Fruit fly (Drosophila melanogaster) whole organism, prepupa: Measurements from ENCODE around the gene eIF3d1.
A peak's percentile ranks its signal among the peaks of the same experiment; 100 is the strongest.

Experiments used
- Blimp-1 ChIP-seq: fragments of 200-800 bp; sonication (Bioruptor generic); optimal IDR thresholded peaks from 3 replicates; lab custom pipeline; 2017; ENCODE audit warnings: missing biosample characterization, missing genetic modification characterization, mild to moderate bottlenecking, moderate library complexity, missing genetic modification reagents
- CG10631 ChIP-seq: fragments of 200-800 bp; sonication (Bioruptor generic); optimal IDR thresholded peaks from 2 replicates; lab custom pipeline; 2016; ENCODE audit warnings: missing biosample characterization, missing genetic modification characterization
- CG10669 ChIP-seq: fragments of 200-800 bp; sonication (Bioruptor generic); optimal IDR thresholded peaks from 3 replicates; lab custom pipeline; 2018; ENCODE audit warnings: missing biosample characterization, mild to moderate bottlenecking, missing genetic modification characterization, moderate library complexity
- CG11294 ChIP-seq: fragments of 200-800 bp; sonication (Bioruptor generic); IDR thresholded peaks from 2 replicates; pipeline ENCODE4 v1.3.6; 2022; ENCODE audit warnings: missing biosample characterization, missing genetic modification characterization
- CG11762 ChIP-seq: fragments of 200-800 bp; sonication (Bioruptor generic); optimal IDR thresholded peaks from 3 replicates; lab custom pipeline; 2016; ENCODE audit warnings: missing biosample characterization, missing genetic modification characterization; ENCODE audit not compliant: insufficient read depth
- CG11902 ChIP-seq: fragments of 200-800 bp; sonication (Bioruptor generic); optimal IDR thresholded peaks from 3 replicates; lab custom pipeline; 2016; ENCODE audit warnings: missing biosample characterization, missing genetic modification characterization
- CG15336 ChIP-seq: fragments of 200-800 bp; sonication (Bioruptor generic); IDR thresholded peaks from 2 replicates; pipeline ENCODE4 v1.3.6; 2022; ENCODE audit warnings: missing biosample characterization, missing genetic modification characterization
- CG1621 ChIP-seq: fragments of 200-800 bp; sonication (Bioruptor generic); optimal IDR thresholded peaks from 3 replicates; lab custom pipeline; 2018; ENCODE audit warnings: missing biosample characterization, mild to moderate bottlenecking, missing genetic modification characterization
- CG16779 ChIP-seq: fragments of 200-800 bp; sonication (Bioruptor generic); optimal IDR thresholded peaks from 3 replicates; lab custom pipeline; 2017; ENCODE audit warnings: missing biosample characterization, mild to moderate bottlenecking, missing genetic modification characterization
- CG3032 ChIP-seq: fragments of 200-800 bp; optimal IDR thresholded peaks from 2 replicates; lab custom pipeline; 2019; ENCODE audit warnings: missing biosample characterization, mild to moderate bottlenecking, missing genetic modification characterization, moderate library complexity
- CG31627 ChIP-seq: fragments of 200-800 bp; sonication (Bioruptor generic); optimal IDR thresholded peaks from 3 replicates; lab custom pipeline; 2016; ENCODE audit warnings: missing biosample characterization, missing genetic modification characterization
- CG34406 ChIP-seq: fragments of 200-800 bp; sonication (Bioruptor generic); optimal IDR thresholded peaks from 3 replicates; lab custom pipeline; 2016; ENCODE audit warnings: missing biosample characterization, missing genetic modification characterization
- CG3919 ChIP-seq: fragments of 200-800 bp; sonication (Bioruptor generic); optimal IDR thresholded peaks from 3 replicates; lab custom pipeline; 2016; ENCODE audit warnings: missing biosample characterization, missing genetic modification characterization
- CG4318 ChIP-seq: fragments of 200-800 bp; sonication (Bioruptor generic); optimal IDR thresholded peaks from 3 replicates; lab custom pipeline; 2017; ENCODE audit warnings: missing biosample characterization, mild to moderate bottlenecking, missing genetic modification characterization
- CG6163 ChIP-seq: fragments of 200-800 bp; sonication (Bioruptor generic); IDR thresholded peaks from 3 replicates; pipeline ENCODE4 v1.3.6; 2022; ENCODE audit warnings: missing biosample characterization, missing genetic modification characterization
- CG6792 ChIP-seq: fragments of 200-800 bp; sonication (Bioruptor generic); optimal IDR thresholded peaks from 3 replicates; lab custom pipeline; 2016; ENCODE audit warnings: missing biosample characterization, missing genetic modification characterization
- CG7368 ChIP-seq: fragments of 200-800 bp; sonication (Bioruptor generic); optimal IDR thresholded peaks from 3 replicates; lab custom pipeline; 2016; ENCODE audit warnings: missing biosample characterization, missing genetic modification characterization
- CG8319 ChIP-seq: fragments of 200-800 bp; sonication (Bioruptor generic); optimal IDR thresholded peaks from 3 replicates; lab custom pipeline; 2016; ENCODE audit warnings: missing biosample characterization, missing genetic modification characterization
- Eip78C ChIP-seq: fragments of 200-800 bp; sonication (Bioruptor generic); peaks from one replicate; lab custom pipeline; 2016; ENCODE audit warnings: missing biosample characterization, missing genetic modification characterization
- Eip93F ChIP-seq: fragments of 200-800 bp; sonication (Bioruptor generic); optimal IDR thresholded peaks from 2 replicates; lab custom pipeline; 2016; ENCODE audit warnings: missing biosample characterization, mild to moderate bottlenecking, missing genetic modification characterization
- Ets21C ChIP-seq: fragments of 200-800 bp; sonication (Bioruptor generic); optimal IDR thresholded peaks from 3 replicates; lab custom pipeline; 2016; ENCODE audit warnings: missing biosample characterization, missing genetic modification characterization
- Ets96B ChIP-seq: fragments of 200-800 bp; optimal IDR thresholded peaks from 2 replicates; lab custom pipeline; 2019; ENCODE audit warnings: missing biosample characterization, mild to moderate bottlenecking, missing genetic modification characterization, moderate library complexity
- Hr38 ChIP-seq: sonication (Bioruptor generic); optimal IDR thresholded peaks from 2 replicates; lab custom pipeline; 2016; ENCODE audit warnings: missing biosample characterization, missing genetic modification characterization
- Hr39 ChIP-seq: fragments of 200-800 bp; sonication (Bioruptor generic); optimal IDR thresholded peaks from 2 replicates; lab custom pipeline; 2016; ENCODE audit warnings: missing biosample characterization, missing genetic modification characterization
- Hr4 ChIP-seq: fragments of 200-800 bp; sonication (Bioruptor generic); optimal IDR thresholded peaks from 3 replicates; lab custom pipeline; 2016; ENCODE audit warnings: missing biosample characterization, missing genetic modification characterization
- Lpt ChIP-seq: fragments of 200-800 bp; sonication (Bioruptor generic); optimal IDR thresholded peaks from 3 replicates; lab custom pipeline; 2016; ENCODE audit warnings: missing biosample characterization, missing genetic modification characterization
- Met ChIP-seq: fragments of 200-800 bp; sonication (Bioruptor generic); optimal IDR thresholded peaks from 3 replicates; lab custom pipeline; 2016; ENCODE audit warnings: missing biosample characterization, missing genetic modification characterization
- OdsH ChIP-seq: fragments of 200-800 bp; sonication (Bioruptor generic); optimal IDR thresholded peaks from 3 replicates; lab custom pipeline; 2016; ENCODE audit warnings: missing biosample characterization, missing genetic modification characterization
- Smox ChIP-seq: fragments of 200-800 bp; sonication (Bioruptor generic); optimal IDR thresholded peaks from 3 replicates; lab custom pipeline; 2016; ENCODE audit warnings: missing biosample characterization, missing genetic modification characterization
- Sox14 ChIP-seq: fragments of 200-800 bp; sonication (Bioruptor generic); optimal IDR thresholded peaks from 3 replicates; lab custom pipeline; 2016; ENCODE audit warnings: missing biosample characterization, missing genetic modification characterization
- Sox15 ChIP-seq: fragments of 200-800 bp; sonication (Bioruptor generic); optimal IDR thresholded peaks from 3 replicates; lab custom pipeline; 2016; ENCODE audit warnings: missing biosample characterization, missing genetic modification characterization
- achi ChIP-seq: fragments of 200-800 bp; sonication (Bioruptor generic); optimal IDR thresholded peaks from 3 replicates; lab custom pipeline; 2016; ENCODE audit warnings: missing biosample characterization, missing genetic modification characterization
- acj6 ChIP-seq: fragments of 200-800 bp; sonication (Bioruptor generic); optimal IDR thresholded peaks from 3 replicates; lab custom pipeline; 2016; ENCODE audit warnings: missing biosample characterization, missing genetic modification characterization
- cyc ChIP-seq: fragments of 200-800 bp; sonication (Bioruptor generic); optimal IDR thresholded peaks from 3 replicates; lab custom pipeline; 2016; ENCODE audit warnings: missing biosample characterization, missing genetic modification characterization
- dsx ChIP-seq: fragments of 200-800 bp; optimal IDR thresholded peaks from 3 replicates; lab custom pipeline; 2019; ENCODE audit warnings: missing biosample characterization, mild to moderate bottlenecking, missing genetic modification characterization, moderate library complexity; ENCODE audit not compliant: poor library complexity, severe bottlenecking
- eg ChIP-seq: fragments of 200-800 bp; sonication (Bioruptor generic); IDR thresholded peaks from 3 replicates; pipeline ENCODE4 v1.3.6; 2022; ENCODE audit warnings: missing biosample characterization, missing genetic modification characterization
- fd59A ChIP-seq: fragments of 200-800 bp; sonication (Bioruptor generic); optimal IDR thresholded peaks from 2 replicates; lab custom pipeline; 2017; ENCODE audit warnings: missing biosample characterization, mild to moderate bottlenecking, missing genetic modification characterization, missing genetic modification reagents
- fd85E ChIP-seq: fragments of 200-800 bp; sonication (Bioruptor generic); optimal IDR thresholded peaks from 3 replicates; lab custom pipeline; 2016; ENCODE audit warnings: missing biosample characterization, missing genetic modification characterization
- fkh ChIP-seq: fragments of 200-800 bp; sonication (Bioruptor generic); optimal IDR thresholded peaks from 3 replicates; lab custom pipeline; 2017; ENCODE audit warnings: missing biosample characterization, mild to moderate bottlenecking, missing genetic modification characterization, moderate library complexity
- lz ChIP-seq: fragments of 200-800 bp; sonication (Bioruptor generic); optimal IDR thresholded peaks from 3 replicates; lab custom pipeline; 2016; ENCODE audit warnings: missing biosample characterization, missing genetic modification characterization
- net ChIP-seq: fragments of 200-800 bp; sonication (Bioruptor generic); optimal IDR thresholded peaks from 3 replicates; lab custom pipeline; 2016; ENCODE audit warnings: missing biosample characterization, missing genetic modification characterization
- pdm3 ChIP-seq: fragments of 200-800 bp; sonication (Bioruptor generic); optimal IDR thresholded peaks from 3 replicates; lab custom pipeline; 2016; ENCODE audit warnings: missing biosample characterization, missing genetic modification characterization
- salr ChIP-seq, 2 experiments: fragments of 200-800 bp; sonication (Bioruptor generic); optimal IDR thresholded peaks; 3 replicates each; lab custom pipeline; 2016 to 2018; ENCODE audit warnings: missing biosample characterization in 2 of 2, missing genetic modification characterization in 2 of 2, mild to moderate bottlenecking in 1 of 2
- spab ChIP-seq: fragments of 200-800 bp; sonication (Bioruptor generic); optimal IDR thresholded peaks from 2 replicates; lab custom pipeline; 2017; ENCODE audit warnings: missing biosample characterization, mild to moderate bottlenecking, missing genetic modification characterization, missing genetic modification reagents
- svp ChIP-seq: fragments of 200-800 bp; sonication (Bioruptor generic); peaks from one replicate; lab custom pipeline; 2016; ENCODE audit warnings: missing biosample characterization, missing genetic modification characterization
- vri ChIP-seq: fragments of 200-800 bp; sonication (Bioruptor generic); optimal IDR thresholded peaks from 3 replicates; lab custom pipeline; 2016; ENCODE audit warnings: missing biosample characterization, mild to moderate bottlenecking, missing genetic modification characterization

eIF3d1 gene

dm6 chr3R:23722680-23723372, 43.0 kb downstream of the eIF3d1 start, which contains the start of gene CG10365 (continued):
- TF ChIP-seq fd85E (GFP tag; lab: Kevin White, UChicago) (peak; percentile 81), CG34406 (GFP tag; lab: Kevin White, UChicago) (peak; percentile 96), fd59A (GFP tag; lab: Kevin White, UChicago) (peak; percentile 64), Smox (GFP tag; lab: Kevin White, UChicago) (peak; percentile 87), salr (GFP tag; optimal IDR thresholded peaks at IDR 0.05; lab: Kevin White, UChicago) (peak in 1 of 2 experiments; percentile 94), Eip78C (GFP tag; lab: Kevin White, UChicago) (peak; percentile 98), CG16779 (peak; percentile 67), fkh (GFP tag; lab: Kevin White, UChicago) (no peak), pdm3 (GFP tag; lab: Kevin White, UChicago) (peak; percentile 79), CG3919 (GFP tag; lab: Kevin White, UChicago) (peak; percentile 92), Ets21C (GFP tag; lab: Kevin White, UChicago) (no peak), CG10669 (GFP tag; lab: Kevin White, UChicago) (peak; percentile 63), Ets96B (peak; percentile 90), CG6792 (peak; percentile 91)
- TF ChIP-seq, all 60 proteins: peak for 57

dm6 chr3R:23723381-23724034, 43.7 kb downstream of the eIF3d1 start:
- no peak for TF ChIP-seq Ets96B
- no peak for TF ChIP-seq net (GFP tag; lab: Kevin White, UChicago)
- no peak for TF ChIP-seq cyc
- peak; percentile 6 for TF ChIP-seq Ets21C (GFP tag; lab: Kevin White, UChicago)
- peak; percentile 13 for TF ChIP-seq acj6 (GFP tag; lab: Kevin White, UChicago)
- peak; percentile 69 for TF ChIP-seq eg (GFP tag; lab: Robert Waterston, UW)
- peak; percentile 60 for TF ChIP-seq CG6792
- TF ChIP-seq CG15336 (GFP tag; lab: Robert Waterston, UW), result peak; percentile 71
- TF ChIP-seq CG31627 (GFP tag; lab: Kevin White, UChicago), result no peak
- TF ChIP-seq CG8319 (GFP tag; lab: Kevin White, UChicago), result peak; percentile 48
- peak; percentile 80 for TF ChIP-seq dsx (GFP tag; lab: Kevin White, UChicago)
- peak; percentile 56 for TF ChIP-seq Hr4 (GFP tag; lab: Kevin White, UChicago)
- TF ChIP-seq Lpt (GFP tag; lab: Kevin White, UChicago), result no peak
- no peak for TF ChIP-seq Eip93F
- peak; percentile 51 for TF ChIP-seq OdsH (GFP tag; lab: Kevin White, UChicago)
- peak; percentile 65 for TF ChIP-seq CG6163 (GFP tag; lab: Robert Waterston, UW)
- TF ChIP-seq svp (GFP tag; lab: Kevin White, UChicago), result peak; percentile 75
- TF ChIP-seq fd59A (GFP tag; lab: Kevin White, UChicago), result no peak
- no peak for TF ChIP-seq Smox (GFP tag; lab: Kevin White, UChicago)
- no peak for TF ChIP-seq Sox15 (GFP tag; lab: Kevin White, UChicago)
- peak; percentile 46 for TF ChIP-seq CG11762 (GFP tag; lab: Kevin White, UChicago)
- TF ChIP-seq CG7368, result peak; percentile 78
- peak; percentile 15 for TF ChIP-seq Hr39
- no peak for TF ChIP-seq Met
- peak; percentile 21 for TF ChIP-seq achi
- TF ChIP-seq spab (GFP tag; lab: Kevin White, UChicago), result peak; percentile 20
- peak; percentile 46 for TF ChIP-seq CG1621 (tag; lab: Kevin White, UChicago)
- TF ChIP-seq vri (GFP tag; lab: Kevin White, UChicago), result peak; percentile 56
- peak; percentile 47 for TF ChIP-seq CG10631 (GFP tag; lab: Kevin White, UChicago)
- TF ChIP-seq CG11294 (GFP tag; lab: Robert Waterston, UW), result peak; percentile 10; the same call in 1 of the 2 replicates
- TF ChIP-seq Hr38 (GFP tag; lab: Kevin White, UChicago), result no peak
- peak; percentile 92 for TF ChIP-seq fkh (GFP tag; lab: Kevin White, UChicago)
- no peak for TF ChIP-seq Blimp-1 (GFP tag; lab: Kevin White, UChicago)
- TF ChIP-seq CG11902, result no peak
- TF ChIP-seq CG34406 (GFP tag; lab: Kevin White, UChicago), result no peak
- peak; percentile 41 for TF ChIP-seq lz
- no peak for TF ChIP-seq CG3032 (tag; lab: Kevin White, UChicago)
- no peak for TF ChIP-seq CG4318 (GFP tag; lab: Kevin White, UChicago)
- TF ChIP-seq Sox14 (GFP tag; lab: Kevin White, UChicago), result peak; percentile 36
- TF ChIP-seq pdm3 (GFP tag; lab: Kevin White, UChicago), result peak; percentile 26
- peak; percentile 23 for TF ChIP-seq CG16779
- no peak for TF ChIP-seq fd85E (GFP tag; lab: Kevin White, UChicago)
